Worm (Caenorhabditis elegans) whole organism, L4 larva: Measurements from ENCODE around the gene scl-26.
A peak's percentile ranks its signal among the peaks of the same experiment; 100 is the strongest.

Experiments used
- D1046.2 ChIP-seq: fragments of 200-800 bp; sonication (Bioruptor generic); IDR thresholded peaks from 2 replicates; pipeline ENCODE4 v1.3.6; 2022; ENCODE audit warnings: missing genetic modification characterization, missing compliant biosample characterization
- F44E2.7 ChIP-seq: fragments of 200-800 bp; sonication (Bioruptor generic); IDR thresholded peaks from 2 replicates; pipeline ENCODE4 v2.1.2; 2022; ENCODE audit warnings: missing genetic modification characterization, missing compliant biosample characterization
- R02D3.7 ChIP-seq: fragments of 150-350 bp; sonication (generic microtip); optimal IDR thresholded peaks from 3 replicates; lab custom pipeline; 2014; ENCODE audit warnings: missing biosample characterization, missing genetic modification characterization
- T20F7.1 ChIP-seq: fragments of 200-800 bp; sonication (Bioruptor generic); optimal IDR thresholded peaks from 2 replicates; lab custom pipeline; 2018; ENCODE audit warnings: mild to moderate bottlenecking, missing genetic modification characterization, missing compliant biosample characterization
- ama-1 ChIP-seq: fragments of 150-350 bp; optimal IDR thresholded peaks from 2 replicates; lab custom pipeline; 2014; ENCODE audit warnings: inconsistent platforms, mixed read lengths
- arid-1 ChIP-seq: fragments of 200-800 bp; sonication (Bioruptor generic); conservative IDR thresholded peaks from 2 replicates; pipeline ENCODE4 v1.3.6; 2022; ENCODE audit warnings: missing genetic modification reagents, missing genetic modification characterization, missing compliant biosample characterization
- attf-4 ChIP-seq: sonication (generic microtip); optimal IDR thresholded peaks from 3 replicates; lab custom pipeline; 2017; ENCODE audit warnings: missing biosample characterization, missing genetic modification characterization
- ctbp-1 ChIP-seq: fragments of 200-800 bp; sonication (Bioruptor generic); IDR thresholded peaks from 2 replicates; pipeline ENCODE4 v1.3.6; 2022; ENCODE audit warnings: missing genetic modification reagents, missing genetic modification characterization, missing compliant biosample characterization
- daf-8 ChIP-seq: fragments of 200-800 bp; sonication (Bioruptor generic); IDR thresholded peaks from 2 replicates; pipeline ENCODE4 v1.3.6; 2022; ENCODE audit warnings: missing genetic modification characterization, missing compliant biosample characterization
- dmd-8 ChIP-seq: fragments of 200-800 bp; sonication (Bioruptor generic); IDR thresholded peaks from 2 replicates; pipeline ENCODE4 v1.3.6; 2022; ENCODE audit warnings: missing genetic modification characterization, missing compliant biosample characterization
- duxl-1 ChIP-seq: sonication (generic microtip); optimal IDR thresholded peaks from 2 replicates; lab custom pipeline; 2016; ENCODE audit warnings: mild to moderate bottlenecking, missing genetic modification characterization, moderate library complexity, missing compliant biosample characterization; ENCODE audit not compliant: poor library complexity
- fos-1 ChIP-seq: fragments of 150-350 bp; optimal IDR thresholded peaks from 2 replicates; lab custom pipeline; 2014; ENCODE audit warnings: missing biosample characterization, missing genetic modification characterization
- gei-8 ChIP-seq: fragments of 200-800 bp; sonication (Bioruptor generic); optimal IDR thresholded peaks from 2 replicates; lab custom pipeline; 2018; ENCODE audit warnings: mild to moderate bottlenecking, missing genetic modification characterization, missing compliant biosample characterization
- hif-1 ChIP-seq, 2 experiments: sonication (generic microtip); optimal IDR thresholded peaks; 2 replicates each; lab custom pipeline; 2016 to 2017; ENCODE audit warnings: missing compliant biosample characterization in 2 of 2, missing genetic modification characterization in 2 of 2, missing genetic modification reagents in 2 of 2, missing genotype in 2 of 2, mild to moderate bottlenecking in 1 of 2
- hlh-30 ChIP-seq: sonication (generic microtip); optimal IDR thresholded peaks from 2 replicates; lab custom pipeline; 2017; ENCODE audit warnings: antibody characterized with exemption, mild to moderate bottlenecking, missing genetic modification characterization, missing compliant biosample characterization; ENCODE audit not compliant: insufficient read depth
- jun-1 ChIP-seq: fragments of 150-350 bp; optimal IDR thresholded peaks from 2 replicates; lab custom pipeline; 2014; ENCODE audit warnings: missing biosample characterization, missing genetic modification reagents, missing genetic modification characterization
- lin-1 ChIP-seq: fragments of 200-800 bp; sonication (Bioruptor generic); IDR thresholded peaks from 2 replicates; pipeline ENCODE4 v1.3.6; 2022; ENCODE audit warnings: missing genetic modification reagents, missing genetic modification characterization, missing compliant biosample characterization
- lir-3 ChIP-seq: sonication (generic microtip); optimal IDR thresholded peaks from 2 replicates; lab custom pipeline; 2016; ENCODE audit warnings: mild to moderate bottlenecking, missing genetic modification characterization, missing compliant biosample characterization
- mdl-1 ChIP-seq, 2 experiments: fragments of 150-350 bp in 1 of 2; sonication (generic microtip) in 1 of 2; optimal IDR thresholded peaks; 2 replicates each; lab custom pipeline; 2014 to 2017; ENCODE audit warnings: missing biosample characterization in 2 of 2, missing genetic modification characterization in 2 of 2
- mdt-29 ChIP-seq: fragments of 200-800 bp; sonication (Bioruptor generic); IDR thresholded peaks from 2 replicates; pipeline ENCODE4 v1.3.6; 2022; ENCODE audit warnings: missing genetic modification reagents, missing genetic modification characterization, missing compliant biosample characterization
- mep-1 ChIP-seq: fragments of 150-350 bp; sonication (generic microtip); optimal IDR thresholded peaks from 3 replicates; lab custom pipeline; 2014; ENCODE audit warnings: missing biosample characterization, missing genetic modification characterization
- mes-2 ChIP-seq: sonication (generic microtip); optimal IDR thresholded peaks from 2 replicates; lab custom pipeline; 2016; ENCODE audit warnings: missing genotype, mild to moderate bottlenecking, missing genetic modification characterization, missing compliant biosample characterization; ENCODE audit not compliant: poor library complexity, severe bottlenecking
- nhr-102 ChIP-seq: sonication (generic microtip); optimal IDR thresholded peaks from 2 replicates; lab custom pipeline; 2016; ENCODE audit warnings: mild to moderate bottlenecking, missing genetic modification characterization, moderate library complexity, missing compliant biosample characterization
- nhr-48 ChIP-seq: sonication (generic microtip); optimal IDR thresholded peaks from 2 replicates; lab custom pipeline; 2016; ENCODE audit warnings: mild to moderate bottlenecking, missing genetic modification characterization, missing compliant biosample characterization
- nhr-6 ChIP-seq: fragments of 150-350 bp; optimal IDR thresholded peaks from 2 replicates; lab custom pipeline; 2014; ENCODE audit warnings: missing biosample characterization, missing genetic modification characterization
- nhr-76 ChIP-seq: fragments of 150-350 bp; optimal IDR thresholded peaks from 2 replicates; lab custom pipeline; 2014; ENCODE audit warnings: missing biosample characterization, missing genetic modification characterization
- nhr-77 ChIP-seq: fragments of 150-350 bp; optimal IDR thresholded peaks from 2 replicates; lab custom pipeline; 2014; ENCODE audit warnings: missing biosample characterization, missing genetic modification characterization
- rbr-2 ChIP-seq: sonication (generic microtip); optimal IDR thresholded peaks from 2 replicates; lab custom pipeline; 2016; ENCODE audit warnings: missing genotype, missing genetic modification characterization, missing compliant biosample characterization
- snpc-1.2 ChIP-seq: fragments of 200-800 bp; sonication (Bioruptor generic); IDR thresholded peaks from 2 replicates; pipeline ENCODE4 v1.3.6; 2022; ENCODE audit warnings: missing genetic modification reagents, missing genetic modification characterization, missing compliant biosample characterization
- snpc-4 ChIP-seq: fragments of 150-350 bp; optimal IDR thresholded peaks from 2 replicates; lab custom pipeline; 2014; ENCODE audit warnings: missing biosample characterization, missing genetic modification characterization
- tag-97 ChIP-seq: fragments of 200-800 bp; sonication (Bioruptor generic); IDR thresholded peaks from 2 replicates; pipeline ENCODE4 v1.3.6; 2022; ENCODE audit warnings: missing genetic modification characterization, missing compliant biosample characterization
- unc-130 ChIP-seq: sonication (generic microtip); optimal IDR thresholded peaks from 2 replicates; lab custom pipeline; 2016; ENCODE audit warnings: missing genetic modification reagents, missing genetic modification characterization, missing compliant biosample characterization
- unc-39 ChIP-seq: sonication (generic microtip); optimal IDR thresholded peaks from 2 replicates; lab custom pipeline; 2017; ENCODE audit warnings: missing biosample characterization, missing genetic modification characterization
- unc-62 ChIP-seq, 3 experiments: fragments of 150-350 bp in 1 of 3; sonication (generic microtip); optimal IDR thresholded peaks in 2 of 3; peaks in 1 of 3; 1 replicate in 1 of 3; 2 replicates in 2 of 3; lab custom pipeline; 2014 to 2017; ENCODE audit warnings: missing biosample characterization in 3 of 3, missing genetic modification characterization in 3 of 3, missing genetic modification reagents in 3 of 3, missing genotype in 1 of 3
- zfp-2 ChIP-seq: sonication (generic microtip); optimal IDR thresholded peaks from 2 replicates; lab custom pipeline; 2016; ENCODE audit warnings: mild to moderate bottlenecking, missing genetic modification characterization, missing compliant biosample characterization
- zip-11 ChIP-seq: fragments of 200-800 bp; sonication (Bioruptor generic); IDR thresholded peaks from 2 replicates; pipeline ENCODE4 v1.3.6; 2022; ENCODE audit warnings: missing genetic modification characterization, missing compliant biosample characterization

Gene scl-26

ce11 chrV:7601443-7601842, at the start of gene scl-26:
Gene scl-26, minus strand, starts transcription at chrV:7601543.
- TF ChIP-seq T20F7.1 (GFP tag; lab: Kevin White, UChicago) (no peak), F44E2.7 (GFP tag; lab: Robert Waterston, UW) (no peak), unc-62 (GFP tag; optimal IDR thresholded peaks at IDR 0.05 in 1 of 2; lab: Kevin White, UChicago) (no peak), unc-62 (tag; optimal IDR thresholded peaks at IDR 0.05; lab: Kevin White, UChicago) (no peak), nhr-77 (no peak), unc-39 (no peak), tag-97 (no peak), zip-11 (no peak), dmd-8 (GFP tag; lab: Robert Waterston, UW) (no peak), mep-1 (tag; lab: Kevin White, UChicago) (no peak), arid-1 (GFP tag; lab: Robert Waterston, UW) (no peak), hif-1 (tag; optimal IDR thresholded peaks at IDR 0.05; lab: Kevin White, UChicago) (no peak), gei-8 (GFP tag; lab: Kevin White, UChicago) (no peak), ama-1 (no peak), ctbp-1 (GFP tag; lab: Robert Waterston, UW) (no peak), duxl-1 (tag; lab: Kevin White, UChicago) (no peak), mdl-1 (tag; optimal IDR thresholded peaks at IDR 0.05; lab: Kevin White, UChicago) (no peak), mdt-29 (no peak), nhr-48 (tag; lab: Kevin White, UChicago) (no peak), fos-1 (tag; lab: Kevin White, UChicago) (no peak), attf-4 (tag; lab: Kevin White, UChicago) (no peak)

ce11 chrV:7649963-7650362, 48.6 kb upstream of the scl-26 start:
- TF ChIP-seq snpc-4 (tag; lab: Kevin White, UChicago) (no peak), nhr-77 (no peak), R02D3.7 (no peak), unc-62 (GFP tag; optimal IDR thresholded peaks at IDR 0.05 in 1 of 2; lab: Kevin White, UChicago) (peak in 1 of 2 experiments; percentile 96), unc-62 (tag; optimal IDR thresholded peaks at IDR 0.05; lab: Kevin White, UChicago) (no peak), daf-8 (GFP tag; lab: Robert Waterston, UW) (no peak), nhr-76 (tag; lab: Kevin White, UChicago) (no peak), jun-1 (tag; lab: Kevin White, UChicago) (no peak)

- TF ChIP-seq arid-1 (GFP tag; lab: Robert Waterston, UW): no peak
- no peak for TF ChIP-seq lin-1
- TF ChIP-seq unc-130 (GFP tag; lab: Kevin White, UChicago): no peak
- no peak for TF ChIP-seq zfp-2
These were observed 45.8 kb upstream of the scl-26 start for ce11 chrV:7647147-7647546.

ce11 chrV:7645454-7645853, 44.1 kb upstream of the scl-26 start, which contains the start of gene str-47:
Gene str-47, plus strand, starts transcription at chrV:7645754.
- no peak for TF ChIP-seq nhr-6 (tag; lab: Kevin White, UChicago)
- no peak for TF ChIP-seq hlh-30 (tag; lab: Kevin White, UChicago)
- TF ChIP-seq snpc-1.2 (GFP tag; lab: Robert Waterston, UW): no peak

ce11 chrV:7643416-7643815, 42.1 kb upstream of the scl-26 start, which contains the start of gene F07C4.11:
Gene F07C4.11, minus strand, starts transcription at chrV:7643516.
- TF ChIP-seq lin-1: no peak
- TF ChIP-seq D1046.2 (GFP tag; lab: Robert Waterston, UW): no peak
- TF ChIP-seq mep-1 (tag; lab: Kevin White, UChicago): no peak
- no peak for TF ChIP-seq lir-3 (tag; lab: Kevin White, UChicago)
- TF ChIP-seq rbr-2: no peak
- TF ChIP-seq mes-2 (tag; lab: Kevin White, UChicago): no peak
- TF ChIP-seq nhr-102: no peak
